Worm (Caenorhabditis elegans) whole organism, L4 larva: ENCODE results near the gene F20D6.15.

Experiments used
- duxl-1 ChIP-seq: sonication (generic microtip); optimal IDR thresholded peaks from 2 replicates; lab custom pipeline; 2016; ENCODE audit warnings: mild to moderate bottlenecking, missing genetic modification characterization, moderate library complexity, missing compliant biosample characterization; ENCODE audit not compliant: poor library complexity
- egl-27 ChIP-seq: sonication (generic microtip); optimal IDR thresholded peaks from 3 replicates; lab custom pipeline; 2017; ENCODE audit warnings: missing biosample characterization, missing genetic modification reagents, missing genetic modification characterization
- nhr-6 ChIP-seq: fragments of 150-350 bp; optimal IDR thresholded peaks from 2 replicates; lab custom pipeline; 2014; ENCODE audit warnings: missing biosample characterization, missing genetic modification characterization
- skn-1 ChIP-seq: fragments of 150-350 bp; optimal IDR thresholded peaks from 2 replicates; lab custom pipeline; 2014; ENCODE audit warnings: missing biosample characterization, missing genetic modification characterization
- ztf-11 ChIP-seq: fragments of 150-350 bp; optimal IDR thresholded peaks from 2 replicates; lab custom pipeline; 2014; ENCODE audit warnings: missing biosample characterization, missing genetic modification characterization

DNA sequence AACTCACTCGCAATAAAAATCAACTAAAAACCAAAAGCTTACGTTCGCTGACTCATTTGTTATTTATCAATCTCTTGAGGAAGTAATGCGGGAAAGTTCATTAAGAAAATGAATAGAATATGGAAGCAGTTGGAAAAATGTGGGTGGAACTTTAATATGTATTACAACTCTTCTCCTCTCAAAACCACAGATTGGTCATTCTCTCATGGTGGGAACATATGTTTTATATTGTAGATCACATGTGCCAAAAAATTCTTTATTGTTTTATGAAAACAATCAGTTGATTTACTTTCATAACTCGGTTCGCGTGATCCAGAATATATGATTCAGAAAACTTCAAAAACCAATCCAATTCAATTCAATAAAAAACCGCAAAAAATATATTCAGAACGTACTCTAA, 16.6 kb downstream of the F20D6.15 start:
- TF ChIP-seq skn-1 (tag; lab: Kevin White, UChicago) (no peak), duxl-1 (tag; lab: Kevin White, UChicago) (no peak), egl-27 (tag; lab: Kevin White, UChicago) (no peak), ztf-11 (no peak), nhr-6 (no peak)
